Worm (Caenorhabditis elegans) whole organism, midembryonic: ENCODE data around the gene dab-1.

Experiments used
- cog-1 ChIP-seq: sonication (generic microtip); optimal IDR thresholded peaks from 2 replicates; lab custom pipeline; 2016; ENCODE audit warnings: missing genetic modification characterization, missing compliant biosample characterization
- flt-1 ChIP-seq: fragments of 200-800 bp; sonication (Bioruptor generic); IDR thresholded peaks from 2 replicates; pipeline ENCODE4 v1.3.6; 2022; ENCODE audit warnings: missing genetic modification characterization, missing compliant biosample characterization
- med-1 ChIP-seq: sonication (generic microtip); optimal IDR thresholded peaks from 2 replicates; lab custom pipeline; 2017; ENCODE audit warnings: missing genetic modification characterization, mild to moderate bottlenecking, missing compliant biosample characterization, antibody characterized with exemption, missing genetic modification reagents; ENCODE audit not compliant: insufficient read depth

- TF ChIP-seq med-1 (GFP tag; lab: Kevin White, UChicago), result no peak
- no peak for TF ChIP-seq flt-1 (GFP tag; lab: Robert Waterston, UW)
- no peak for TF ChIP-seq cog-1 (tag; lab: Kevin White, UChicago)
These were observed 48.7 kb upstream of the dab-1 start, which contains the start of the genes decr-1.3 and T05C12.1 for ce11 chrII:8173449-8173848.
